Worm (Caenorhabditis elegans): Measurements from ENCODE around the gene let-70.

DNA sequence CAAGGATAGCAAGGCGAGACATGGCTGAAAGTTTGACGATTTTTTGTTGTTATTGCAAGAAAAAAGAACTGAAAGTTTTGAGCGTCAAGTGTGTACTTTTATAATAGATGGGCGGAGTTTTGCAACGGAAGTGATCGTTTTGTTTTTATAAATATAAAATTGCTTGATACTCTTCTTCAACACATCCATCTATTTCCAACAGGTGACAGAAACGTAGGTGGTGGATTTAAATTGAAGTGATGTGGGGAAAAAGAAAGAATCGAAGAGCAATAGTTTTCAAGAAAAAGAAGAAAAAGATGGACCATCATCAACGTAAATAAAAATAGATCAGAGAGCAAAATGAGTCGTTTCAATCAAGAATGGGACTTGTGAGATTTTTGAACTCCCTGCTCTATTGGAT, 15.1 kb downstream of the let-70 start, which contains the start of gene ttr-17:
- TF ChIP-seq ama-1 (optimal IDR thresholded peaks at IDR 0.05) (no peak), ama-1 (GFP tag; optimal IDR thresholded peaks at IDR 0.05) (no peak), unc-62 (GFP tag; optimal IDR thresholded peaks at IDR 0.05) (no peak), F49E8.2 (tag; optimal IDR thresholded peaks at IDR 0.05; ENCODE audit: insufficient read depth) (no peak), bed-2 (GFP tag; IDR thresholded peaks at IDR 0.05) (no peak), T26A5.8 (tag; optimal IDR thresholded peaks at IDR 0.05) (no peak), hmg-1.2 (GFP tag; IDR thresholded peaks at IDR 0.05) (no peak), ccch-3 (GFP tag; optimal IDR thresholded peaks at IDR 0.05) (no peak), snpc-4 (GFP tag; optimal IDR thresholded peaks at IDR 0.05) (no peak), snpc-4 (tag; optimal IDR thresholded peaks at IDR 0.05) (no peak), let-607 (tag; optimal IDR thresholded peaks at IDR 0.05) (no peak), nhr-179 (tag; optimal IDR thresholded peaks at IDR 0.05) (no peak), him-1 (tag; optimal IDR thresholded peaks at IDR 0.05) (no peak), nhr-80 (tag; optimal IDR thresholded peaks at IDR 0.05) (no peak)

Measured in whole organism, young adult.